Fruit fly (Drosophila melanogaster) whole organism, pupa: ENCODE data around the gene Taf10.

ENCODE experiments used
- CG12605 ChIP-seq: fragments of 200-800 bp; sonication (Bioruptor generic); IDR thresholded peaks from 2 replicates; pipeline ENCODE4 v1.3.6; 2022; ENCODE audit warnings: missing biosample characterization, missing genetic modification characterization
- CG13204 ChIP-seq: fragments of 200-800 bp; sonication (Bioruptor generic); optimal IDR thresholded peaks from 2 replicates; lab custom pipeline; 2018; ENCODE audit warnings: missing biosample characterization, mild to moderate bottlenecking, missing genetic modification characterization, moderate library complexity
- CG17806 ChIP-seq: fragments of 200-800 bp; sonication (Bioruptor generic); optimal IDR thresholded peaks from 2 replicates; lab custom pipeline; 2018; ENCODE audit warnings: missing biosample characterization, mild to moderate bottlenecking, missing genetic modification characterization, moderate library complexity
- CG8301 ChIP-seq: fragments of 200-800 bp; sonication (Bioruptor generic); optimal IDR thresholded peaks from 2 replicates; lab custom pipeline; 2018; ENCODE audit warnings: missing biosample characterization, mild to moderate bottlenecking, missing genetic modification characterization
- EcR ChIP-seq: fragments of 200-800 bp; sonication (Bioruptor generic); optimal IDR thresholded peaks from 3 replicates; lab custom pipeline; 2019; ENCODE audit warnings: missing biosample characterization, missing genetic modification characterization, mild to moderate bottlenecking, moderate library complexity, missing genetic modification reagents
- Ets98B ChIP-seq: fragments of 200-800 bp; sonication (Bioruptor generic); IDR thresholded peaks from 2 replicates; pipeline ENCODE4 v1.3.6; 2022; ENCODE audit warnings: missing biosample characterization, missing genetic modification characterization
- Pif1A ChIP-seq: fragments of 200-800 bp; sonication (Bioruptor generic); optimal IDR thresholded peaks from 3 replicates; lab custom pipeline; 2016; ENCODE audit warnings: missing biosample characterization, missing genetic modification characterization
- gl ChIP-seq: fragments of 200-800 bp; sonication (Bioruptor generic); optimal IDR thresholded peaks from 2 replicates; lab custom pipeline; 2018; ENCODE audit warnings: missing biosample characterization, mild to moderate bottlenecking, missing genetic modification characterization
- rn ChIP-seq: fragments of 200-800 bp; sonication (Bioruptor generic); IDR thresholded peaks from 2 replicates; pipeline ENCODE4 v1.3.6; 2022; ENCODE audit warnings: missing biosample characterization, missing genetic modification characterization

DNA sequence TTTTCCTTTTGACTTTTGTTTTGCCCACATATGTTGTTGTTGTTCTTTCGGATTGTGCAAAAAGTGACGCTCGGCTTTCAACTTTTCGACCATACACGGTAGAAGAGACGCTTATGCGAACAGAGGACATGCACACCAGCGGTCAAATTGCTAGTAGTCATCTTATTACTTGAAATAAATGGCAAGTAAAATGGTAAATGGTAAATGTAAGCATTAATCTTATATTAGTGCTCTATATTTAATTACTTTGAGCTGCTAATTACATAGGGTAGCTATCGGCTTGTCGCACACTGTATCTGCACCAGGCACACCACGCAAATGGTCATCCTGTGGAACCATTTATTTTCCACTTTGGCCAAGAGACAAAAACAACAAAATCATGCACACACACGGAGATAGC is 46.4 kb upstream of the Taf10 start:
- no peak for TF ChIP-seq CG12605 (GFP tag; lab: Robert Waterston, UW)
- TF ChIP-seq CG13204 (GFP tag; lab: Kevin White, UChicago), result no peak
- no peak for TF ChIP-seq EcR
- no peak for TF ChIP-seq Pif1A (GFP tag; lab: Kevin White, UChicago)
- TF ChIP-seq CG8301 (tag; lab: Kevin White, UChicago), result no peak
- TF ChIP-seq CG17806, result no peak
- no peak for TF ChIP-seq Ets98B (GFP tag; lab: Robert Waterston, UW)
- TF ChIP-seq gl (tag; lab: Kevin White, UChicago), result no peak
- no peak for TF ChIP-seq rn (GFP tag; lab: Robert Waterston, UW)
